Fruit fly (Drosophila melanogaster): ENCODE measurements around the gene CG7886.

Gene CG7886

dm6 chr3R:14624088-14624619, 18.2 kb downstream of the CG7886 start (continued):
- TF ChIP-seq lola (GFP tag; optimal IDR thresholded peaks at IDR 0.05): peak in 1 of 3 experiments; percentile 83
- no peak for TF ChIP-seq emc (GFP tag; optimal IDR thresholded peaks at IDR 0.05)
- TF ChIP-seq gro (GFP tag; optimal IDR thresholded peaks at IDR 0.05): no peak

DNA sequence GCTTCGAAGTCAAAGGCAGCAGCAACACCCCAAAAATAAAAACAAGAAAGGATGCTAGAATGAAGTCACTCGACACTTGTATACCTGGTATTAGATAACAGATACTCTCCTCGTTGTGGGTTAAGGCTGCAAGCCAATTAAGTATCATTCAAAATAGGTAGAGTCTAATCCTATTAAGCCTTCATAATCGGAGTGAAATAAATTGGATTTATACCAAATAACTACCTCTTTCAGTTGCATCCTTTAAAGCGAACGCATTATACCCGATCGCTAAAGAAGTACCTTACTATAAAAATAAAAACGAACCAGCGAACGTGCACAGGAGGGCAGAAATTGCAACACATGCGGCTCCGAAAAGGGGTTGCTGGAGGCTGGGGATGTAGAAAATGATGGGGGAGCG, 19.8 kb downstream of the CG7886 start:
- TF ChIP-seq bsh (GFP tag; optimal IDR thresholded peaks at IDR 0.05) (peak in 1 of 2 experiments; percentile 5), CG31388 (GFP tag; optimal IDR thresholded peaks at IDR 0.05) (no peak)

DNA sequence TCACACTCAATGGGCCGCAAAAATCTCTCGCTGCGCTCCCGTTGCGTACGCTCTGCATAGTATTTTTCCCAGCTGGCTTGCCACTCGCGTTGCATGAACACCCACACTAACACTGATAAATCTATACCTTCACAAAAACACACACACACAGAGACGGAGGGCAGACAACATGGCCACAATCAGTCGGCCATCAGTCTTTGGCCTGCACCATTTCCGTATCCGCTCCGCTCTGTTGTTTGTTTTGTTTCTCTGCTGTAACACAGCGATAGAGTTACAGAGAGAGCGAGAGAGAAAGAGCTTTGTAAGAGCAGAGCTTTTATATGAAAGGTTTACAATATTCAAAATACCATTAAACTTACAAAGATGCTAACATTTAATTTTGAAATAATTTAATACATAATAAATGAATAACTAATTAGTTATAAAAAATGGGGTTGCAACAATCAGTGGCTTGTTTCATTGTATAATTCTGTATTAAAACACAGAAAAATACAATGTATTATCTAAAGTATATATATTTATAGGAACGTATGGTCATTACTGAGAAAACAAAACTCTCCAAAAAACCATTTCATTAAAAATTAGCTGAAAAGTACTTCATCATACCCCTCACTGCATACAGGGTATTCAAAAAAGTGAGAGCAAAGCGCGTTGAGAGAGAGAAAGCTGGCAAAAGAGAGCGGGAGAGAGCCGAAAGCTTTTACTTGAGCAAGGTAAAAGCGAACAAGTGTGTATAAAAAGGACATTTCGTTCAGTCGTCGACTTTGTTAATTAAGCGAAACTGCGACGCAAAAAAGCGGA, 33.3 kb downstream of the CG7886 start, which contains the start of gene CG14853:
TSS of gene CG14853 (plus strand) at position 751 of the 801 bp plus-strand sequence.
- TF ChIP-seq CG12219 (GFP tag; optimal IDR thresholded peaks at IDR 0.05) (peak; percentile 71), CG4360 (GFP tag; IDR thresholded peaks at IDR 0.05) (no peak), NC2β (GFP tag; optimal IDR thresholded peaks at IDR 0.05) (no peak), Hr3 (GFP tag; optimal IDR thresholded peaks at IDR 0.05) (peak; percentile 85), emc (GFP tag; optimal IDR thresholded peaks at IDR 0.05) (no peak), CG30431 (GFP tag; optimal IDR thresholded peaks at IDR 0.05) (peak; percentile 56), Optix (GFP tag; IDR thresholded peaks at IDR 0.05) (no peak), CG7372 (GFP tag; IDR thresholded peaks at IDR 0.05) (peak; percentile 67), fd3F (GFP tag; optimal IDR thresholded peaks at IDR 0.05) (peak; percentile 81), HLH54F (GFP tag; optimal IDR thresholded peaks at IDR 0.05) (no peak), CG10209 (GFP tag; optimal IDR thresholded peaks at IDR 0.05) (peak; percentile 85), z (GFP tag; IDR thresholded peaks at IDR 0.05) (peak; percentile 12; the same call in 1 of the 3 replicates), CG4854 (GFP tag; optimal IDR thresholded peaks at IDR 0.05) (no peak), B-H2 (GFP tag; optimal IDR thresholded peaks at IDR 0.05) (peak; percentile 10), danr (GFP tag; IDR thresholded peaks at IDR 0.05) (0 out of 2 replicates have a peak, but pooled peaks have one; percentile 21), zf30C (GFP tag; optimal IDR thresholded peaks at IDR 0.05) (no peak), CG30020 (tag; optimal IDR thresholded peaks at IDR 0.05) (no peak), CG30403 (GFP tag; optimal IDR thresholded peaks at IDR 0.05) (peak; percentile 63), CG3065 (GFP tag; optimal IDR thresholded peaks at IDR 0.05) (peak; percentile 48), Gsc (GFP tag; IDR thresholded peaks at IDR 0.05) (no peak), CG1792 (GFP tag; optimal IDR thresholded peaks at IDR 0.05) (no peak), Bteb2 (GFP tag; optimal IDR thresholded peaks at IDR 0.05) (no peak), CG7987 (GFP tag; optimal IDR thresholded peaks at IDR 0.05) (peak; percentile 87), ATbp (GFP tag; optimal IDR thresholded peaks at IDR 0.05) (peak; percentile 76), fu2 (GFP tag; optimal IDR thresholded peaks at IDR 0.05) (no peak), zen2 (GFP tag; IDR thresholded peaks at IDR 0.05; ENCODE audit: partially characterized antibody) (no peak), Side (GFP tag; optimal IDR thresholded peaks at IDR 0.05) (no peak), CG10543 (GFP tag; optimal IDR thresholded peaks at IDR 0.05) (peak; percentile 40), pnt (GFP tag; optimal IDR thresholded peaks at IDR 0.05) (no peak), eyg (GFP tag; optimal IDR thresholded peaks at IDR 0.05) (peak; percentile 4), bcd (GFP tag; optimal IDR thresholded peaks at IDR 0.05) (peak; percentile 58), ato (GFP tag; IDR thresholded peaks at IDR 0.05; ENCODE audit: partially characterized antibody) (no peak), trem (tag; optimal IDR thresholded peaks at IDR 0.05) (peak; percentile 18), nerfin-2 (GFP tag; IDR thresholded peaks at IDR 0.05; ENCODE audit: partially characterized antibody) (no peak), HLHmδ (GFP tag; optimal IDR thresholded peaks at IDR 0.05) (peak; percentile 81), cad (GFP tag; optimal IDR thresholded peaks at IDR 0.05) (no peak), CG2889 (GFP tag; IDR thresholded peaks at IDR 0.05) (peak; percentile 54; the same call in 2 of the 3 replicates), CG10431 (GFP tag; optimal IDR thresholded peaks at IDR 0.05) (peak; percentile 64), jumu (GFP tag; optimal IDR thresholded peaks at IDR 0.05) (no peak), HmgZ (tag; optimal IDR thresholded peaks at IDR 0.05) (peak; percentile 71), Six4 (GFP tag; optimal IDR thresholded peaks at IDR 0.05) (peak; percentile 44)

Data from whole organism, embryonic.